Worm (Caenorhabditis elegans) whole organism, midembryonic: Measurements from ENCODE around the gene T07G12.3.

ENCODE experiments used
- cog-1 ChIP-seq: sonication (generic microtip); optimal IDR thresholded peaks from 2 replicates; lab custom pipeline; 2016; ENCODE audit warnings: missing genetic modification characterization, missing compliant biosample characterization
- flt-1 ChIP-seq: fragments of 200-800 bp; sonication (Bioruptor generic); IDR thresholded peaks from 2 replicates; pipeline ENCODE4 v1.3.6; 2022; ENCODE audit warnings: missing genetic modification characterization, missing compliant biosample characterization
- klf-2 ChIP-seq: fragments of 200-800 bp; sonication (Bioruptor generic); conservative IDR thresholded peaks from 2 replicates; pipeline ENCODE4 v1.3.6; 2022; ENCODE audit warnings: missing genetic modification reagents, missing genetic modification characterization, missing compliant biosample characterization
- med-1 ChIP-seq: sonication (generic microtip); optimal IDR thresholded peaks from 2 replicates; lab custom pipeline; 2017; ENCODE audit warnings: missing genetic modification characterization, mild to moderate bottlenecking, missing compliant biosample characterization, antibody characterized with exemption, missing genetic modification reagents; ENCODE audit not compliant: insufficient read depth
- tab-1 ChIP-seq: fragments of 200-800 bp; sonication (Bioruptor generic); IDR thresholded peaks from 2 replicates; pipeline ENCODE4 v1.3.6; 2022; ENCODE audit warnings: missing genetic modification characterization, missing compliant biosample characterization
- ztf-23 ChIP-seq: fragments of 200-800 bp; sonication (Bioruptor generic); IDR thresholded peaks from 2 replicates; pipeline ENCODE4 v1.3.6; 2022; ENCODE audit warnings: missing genetic modification reagents, missing genetic modification characterization, missing compliant biosample characterization

DNA sequence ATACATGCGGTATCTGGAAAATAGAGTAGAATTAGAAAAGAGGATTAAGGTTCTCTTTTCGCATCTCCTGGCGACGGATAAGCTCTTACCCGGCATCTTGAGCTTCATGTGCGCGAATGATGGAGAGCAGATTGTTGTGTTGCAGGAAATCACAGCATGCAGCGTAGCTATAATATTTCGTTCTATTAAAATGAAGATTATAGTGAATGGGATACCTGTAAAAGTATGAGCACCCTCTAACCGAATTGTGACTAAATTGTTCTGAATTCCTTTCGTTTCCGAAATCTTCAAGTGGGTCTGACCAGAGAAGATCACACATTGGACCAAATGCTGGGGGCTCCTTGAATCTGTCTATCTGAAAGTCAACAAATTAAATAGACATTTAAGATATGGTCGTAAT lies 35.3 kb upstream of the T07G12.3 start:
- TF ChIP-seq flt-1 (GFP tag; lab: Robert Waterston, UW) (no peak), cog-1 (tag; lab: Kevin White, UChicago) (no peak), ztf-23 (GFP tag; lab: Robert Waterston, UW) (no peak), klf-2 (GFP tag; lab: Robert Waterston, UW) (no peak), med-1 (GFP tag; lab: Kevin White, UChicago) (no peak), tab-1 (GFP tag; lab: Robert Waterston, UW) (no peak)
